Fruit fly (Drosophila melanogaster) whole organism, pupa: ENCODE results near the gene barr.

Experiments used
- CG12605 ChIP-seq: fragments of 200-800 bp; sonication (Bioruptor generic); IDR thresholded peaks from 2 replicates; pipeline ENCODE4 v1.3.6; 2022; ENCODE audit warnings: missing biosample characterization, missing genetic modification characterization
- CG14655 ChIP-seq: fragments of 200-800 bp; sonication (Bioruptor generic); optimal IDR thresholded peaks from 3 replicates; lab custom pipeline; 2017; ENCODE audit warnings: mild to moderate bottlenecking, missing biosample characterization, missing genetic modification reagents, missing genetic modification characterization
- CG32121 ChIP-seq: fragments of 200-800 bp; sonication (Bioruptor generic); IDR thresholded peaks from 2 replicates; pipeline ENCODE4 v1.3.6; 2022; ENCODE audit warnings: missing biosample characterization, missing genetic modification characterization
- CG34367 ChIP-seq: fragments of 200-800 bp; sonication (Bioruptor generic); optimal IDR thresholded peaks from 2 replicates; lab custom pipeline; 2018; ENCODE audit warnings: missing biosample characterization, mild to moderate bottlenecking, missing genetic modification characterization
- CG4496 ChIP-seq: fragments of 200-800 bp; sonication (Bioruptor generic); IDR thresholded peaks from 3 replicates; pipeline ENCODE4 v1.3.6; 2022; ENCODE audit warnings: missing biosample characterization, missing genetic modification characterization
- CG8301 ChIP-seq: fragments of 200-800 bp; sonication (Bioruptor generic); optimal IDR thresholded peaks from 2 replicates; lab custom pipeline; 2018; ENCODE audit warnings: missing biosample characterization, mild to moderate bottlenecking, missing genetic modification characterization
- CG9948 ChIP-seq: fragments of 200-800 bp; sonication (Bioruptor generic); optimal IDR thresholded peaks from 2 replicates; lab custom pipeline; 2018; ENCODE audit warnings: missing biosample characterization, mild to moderate bottlenecking, missing genetic modification characterization, moderate library complexity
- EcR ChIP-seq: fragments of 200-800 bp; sonication (Bioruptor generic); optimal IDR thresholded peaks from 3 replicates; lab custom pipeline; 2019; ENCODE audit warnings: missing biosample characterization, missing genetic modification characterization, mild to moderate bottlenecking, moderate library complexity, missing genetic modification reagents
- Pif1A ChIP-seq: fragments of 200-800 bp; sonication (Bioruptor generic); optimal IDR thresholded peaks from 3 replicates; lab custom pipeline; 2016; ENCODE audit warnings: missing biosample characterization, missing genetic modification characterization

DNA sequence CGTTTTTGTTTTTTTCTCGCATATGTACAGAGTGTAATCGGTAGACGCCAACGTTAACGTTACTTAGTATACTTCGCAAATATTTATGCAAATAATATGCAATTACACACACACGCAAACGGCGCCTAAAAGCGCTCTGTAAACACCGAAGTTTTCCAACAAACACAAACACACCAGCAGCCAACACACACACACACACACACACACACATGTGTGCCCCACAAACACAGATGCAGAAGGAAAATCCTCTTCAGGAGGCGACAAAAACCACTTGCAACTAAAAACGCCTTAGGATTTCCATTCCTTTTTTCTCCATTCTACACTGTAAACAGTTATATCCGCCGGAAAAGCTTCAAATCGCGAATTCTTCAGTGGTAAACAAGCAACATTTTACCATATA, 3.8 kb downstream of the barr start:
- no peak for TF ChIP-seq CG12605 (GFP tag; lab: Robert Waterston, UW)
- TF ChIP-seq Pif1A (GFP tag; lab: Kevin White, UChicago): no peak
- no peak for TF ChIP-seq CG9948 (tag; lab: Kevin White, UChicago)
- TF ChIP-seq EcR (GFP tag; lab: Kevin White, UChicago): no peak
- no peak for TF ChIP-seq CG34367 (tag; lab: Kevin White, UChicago)
- TF ChIP-seq CG8301 (tag; lab: Kevin White, UChicago): no peak
- no peak for TF ChIP-seq CG4496 (GFP tag; lab: Robert Waterston, UW)
- TF ChIP-seq CG14655 (GFP tag; lab: Kevin White, UChicago): no peak
- TF ChIP-seq CG32121: no peak
